Fruit fly (Drosophila melanogaster) whole organism, embryonic: Measurements from ENCODE around the gene CG3008.

ENCODE experiments used
- ATbp ChIP-seq: fragments of 200-800 bp; sonication (Bioruptor generic); optimal IDR thresholded peaks from 2 replicates; lab custom pipeline; 2017; ENCODE audit warnings: missing biosample characterization, mild to moderate bottlenecking, missing genetic modification characterization, missing genetic modification reagents
- Bdp1 ChIP-seq: fragments of 200-800 bp; sonication (Bioruptor generic); optimal IDR thresholded peaks from 3 replicates; lab custom pipeline; 2016; ENCODE audit warnings: missing biosample characterization, missing genetic modification characterization
- C15 ChIP-seq: fragments of 200-800 bp; sonication (Bioruptor generic); IDR thresholded peaks from 3 replicates; pipeline ENCODE4 v1.3.6; 2022; ENCODE audit warnings: missing biosample characterization, missing genetic modification characterization
- CG10274 ChIP-seq: fragments of 200-800 bp; sonication (Bioruptor generic); optimal IDR thresholded peaks from 3 replicates; lab custom pipeline; 2017; ENCODE audit warnings: missing biosample characterization, mild to moderate bottlenecking, missing genetic modification characterization
- CG10462 ChIP-seq: fragments of 200-800 bp; sonication (Bioruptor generic); optimal IDR thresholded peaks from 2 replicates; lab custom pipeline; 2016; ENCODE audit warnings: missing biosample characterization, missing genetic modification characterization
- CG10959 ChIP-seq: fragments of 200-800 bp; sonication (Bioruptor generic); IDR thresholded peaks from 2 replicates; pipeline ENCODE4 v1.3.6; 2022; ENCODE audit warnings: missing biosample characterization, missing genetic modification characterization
- CG11456 ChIP-seq: fragments of 200-800 bp; sonication (Bioruptor generic); IDR thresholded peaks from 3 replicates; pipeline ENCODE4 v1.3.6; 2022; ENCODE audit warnings: missing biosample characterization, missing genetic modification characterization
- CG11695 ChIP-seq: fragments of 200-800 bp; sonication (Bioruptor generic); IDR thresholded peaks from 3 replicates; pipeline ENCODE4 v1.3.6; 2022; ENCODE audit warnings: missing biosample characterization, missing genetic modification characterization
- CG12299 ChIP-seq: fragments of 200-800 bp; sonication (Bioruptor generic); optimal IDR thresholded peaks from 2 replicates; lab custom pipeline; 2018; ENCODE audit warnings: missing biosample characterization, mild to moderate bottlenecking, missing genetic modification characterization
- CG12942 ChIP-seq: fragments of 200-800 bp; sonication (Bioruptor generic); optimal IDR thresholded peaks from 3 replicates; lab custom pipeline; 2016; ENCODE audit warnings: missing biosample characterization, missing genetic modification characterization
- CG14441 ChIP-seq: fragments of 200-800 bp; sonication (Bioruptor generic); IDR thresholded peaks from 2 replicates; pipeline ENCODE4 v1.3.6; 2022; ENCODE audit warnings: missing biosample characterization, missing genetic modification characterization
- CG17385 ChIP-seq: fragments of 200-800 bp; sonication (Bioruptor generic); optimal IDR thresholded peaks from 3 replicates; lab custom pipeline; 2018; ENCODE audit warnings: missing biosample characterization, mild to moderate bottlenecking, missing genetic modification characterization
- CG1832 ChIP-seq: fragments of 200-800 bp; sonication (Bioruptor generic); optimal IDR thresholded peaks from 2 replicates; lab custom pipeline; 2017; ENCODE audit warnings: missing biosample characterization, mild to moderate bottlenecking, missing genetic modification characterization, inconsistent platforms
- CG18476 ChIP-seq: fragments of 200-800 bp; sonication (Bioruptor generic); optimal IDR thresholded peaks from 2 replicates; lab custom pipeline; 2016; ENCODE audit warnings: missing biosample characterization, mild to moderate bottlenecking, missing genetic modification characterization
- CG2116 ChIP-seq: fragments of 200-800 bp; sonication (Bioruptor generic); optimal IDR thresholded peaks from 3 replicates; lab custom pipeline; 2018; ENCODE audit warnings: missing biosample characterization, mild to moderate bottlenecking, missing genetic modification characterization
- CG30020 ChIP-seq: fragments of 200-800 bp; optimal IDR thresholded peaks from 2 replicates; lab custom pipeline; 2019; ENCODE audit warnings: missing biosample characterization, mild to moderate bottlenecking, missing genetic modification characterization, moderate library complexity
- CG32767 ChIP-seq: fragments of 200-800 bp; sonication (Bioruptor generic); IDR thresholded peaks from 2 replicates; pipeline ENCODE4 v1.3.6; 2022; ENCODE audit warnings: missing biosample characterization, missing genetic modification characterization
- CG33213 ChIP-seq: fragments of 200-800 bp; sonication (Bioruptor generic); optimal IDR thresholded peaks from 3 replicates; lab custom pipeline; 2016; ENCODE audit warnings: missing biosample characterization, missing genetic modification characterization
- CG3838 ChIP-seq: fragments of 200-800 bp; sonication (Bioruptor generic); optimal IDR thresholded peaks from 3 replicates; lab custom pipeline; 2016; ENCODE audit warnings: missing biosample characterization, missing genetic modification characterization
- CG5180 ChIP-seq: fragments of 200-800 bp; sonication (Bioruptor generic); optimal IDR thresholded peaks from 3 replicates; lab custom pipeline; 2017; ENCODE audit warnings: missing biosample characterization, missing genetic modification characterization, mild to moderate bottlenecking, moderate library complexity, missing genetic modification reagents
- CG7372 ChIP-seq: fragments of 200-800 bp; sonication (Bioruptor generic); IDR thresholded peaks from 2 replicates; pipeline ENCODE4 v1.3.6; 2022; ENCODE audit warnings: missing biosample characterization, missing genetic modification characterization
- CG7556 ChIP-seq: fragments of 200-800 bp; sonication (Bioruptor generic); optimal IDR thresholded peaks from 2 replicates; lab custom pipeline; 2017; ENCODE audit warnings: missing biosample characterization, mild to moderate bottlenecking, missing genetic modification characterization
- CG7839 ChIP-seq: fragments of 200-800 bp; sonication (Bioruptor generic); optimal IDR thresholded peaks from 3 replicates; lab custom pipeline; 2018; ENCODE audit warnings: missing biosample characterization, mild to moderate bottlenecking, missing genetic modification characterization, moderate library complexity
- CHES-1-like ChIP-seq: fragments of 200-800 bp; sonication (Bioruptor generic); optimal IDR thresholded peaks from 2 replicates; lab custom pipeline; 2016; ENCODE audit warnings: missing biosample characterization, missing genetic modification characterization
- CTCF ChIP-seq: fragments of 200-800 bp; sonication (Bioruptor generic); optimal IDR thresholded peaks from 2 replicates; lab custom pipeline; 2017; ENCODE audit warnings: missing biosample characterization, mild to moderate bottlenecking, missing genetic modification characterization, moderate library complexity
- Dad ChIP-seq: fragments of 200-800 bp; sonication (Bioruptor generic); optimal IDR thresholded peaks from 3 replicates; lab custom pipeline; 2016; ENCODE audit warnings: missing biosample characterization, missing genetic modification characterization
- E2f2 ChIP-seq: fragments of 200-800 bp; sonication (Bioruptor generic); IDR thresholded peaks from 2 replicates; pipeline ENCODE4 v1.3.6; 2022; ENCODE audit warnings: missing biosample characterization, missing genetic modification characterization
- Fer2 ChIP-seq: fragments of 200-800 bp; sonication (Bioruptor generic); optimal IDR thresholded peaks from 2 replicates; lab custom pipeline; 2018; ENCODE audit warnings: missing biosample characterization, mild to moderate bottlenecking, missing genetic modification characterization, moderate library complexity
- H15 ChIP-seq: fragments of 200-800 bp; sonication (Bioruptor generic); IDR thresholded peaks from 3 replicates; pipeline ENCODE4 v1.3.6; 2022; ENCODE audit warnings: missing biosample characterization, missing genetic modification characterization
- H2.0 ChIP-seq: fragments of 200-800 bp; sonication (Bioruptor generic); IDR thresholded peaks from 2 replicates; pipeline ENCODE4 v1.3.6; 2022; ENCODE audit warnings: missing biosample characterization, missing genetic modification characterization
- HLH54F ChIP-seq: fragments of 200-800 bp; sonication (Bioruptor generic); optimal IDR thresholded peaks from 3 replicates; lab custom pipeline; 2016; ENCODE audit warnings: missing biosample characterization, missing genetic modification characterization
- HLHmδ ChIP-seq: fragments of 200-800 bp; sonication (Bioruptor generic); optimal IDR thresholded peaks from 2 replicates; lab custom pipeline; 2018; ENCODE audit warnings: missing biosample characterization, mild to moderate bottlenecking, missing genetic modification characterization, moderate library complexity
- HmgZ ChIP-seq: fragments of 200-800 bp; sonication (Bioruptor generic); optimal IDR thresholded peaks from 2 replicates; lab custom pipeline; 2018; ENCODE audit warnings: missing biosample characterization, mild to moderate bottlenecking, missing genetic modification characterization
- Mrtf ChIP-seq: fragments of 200-800 bp; sonication (Bioruptor generic); IDR thresholded peaks from 3 replicates; pipeline ENCODE4 v1.3.6; 2022; ENCODE audit warnings: missing biosample characterization, missing genetic modification characterization
- YL-1 ChIP-seq: fragments of 200-800 bp; sonication (Bioruptor generic); optimal IDR thresholded peaks from 3 replicates; lab custom pipeline; 2017; ENCODE audit warnings: missing biosample characterization, mild to moderate bottlenecking, missing genetic modification characterization
- bbx ChIP-seq: fragments of 200-800 bp; sonication (Bioruptor generic); IDR thresholded peaks from 2 replicates; pipeline ENCODE4 v1.3.6; 2022; ENCODE audit warnings: missing biosample characterization, missing genetic modification characterization; ENCODE audit not compliant: partially characterized antibody
- bigmax ChIP-seq: fragments of 200-800 bp; sonication (Bioruptor generic); optimal IDR thresholded peaks from 2 replicates; lab custom pipeline; 2018; ENCODE audit warnings: missing biosample characterization, mild to moderate bottlenecking, missing genetic modification characterization
- cato ChIP-seq: fragments of 200-800 bp; sonication (Bioruptor generic); optimal IDR thresholded peaks from 2 replicates; lab custom pipeline; 2016; ENCODE audit warnings: missing biosample characterization, missing genetic modification characterization, borderline replicate concordance
- cwo ChIP-seq: fragments of 200-800 bp; sonication (Bioruptor generic); optimal IDR thresholded peaks from 3 replicates; lab custom pipeline; 2017; ENCODE audit warnings: missing biosample characterization, missing genetic modification characterization, mild to moderate bottlenecking, moderate library complexity, missing genetic modification reagents
- fd3F ChIP-seq: fragments of 200-800 bp; sonication (Bioruptor generic); optimal IDR thresholded peaks from 2 replicates; lab custom pipeline; 2018; ENCODE audit warnings: missing biosample characterization, mild to moderate bottlenecking, missing genetic modification characterization, moderate library complexity
- gem ChIP-seq: fragments of 200-800 bp; sonication (Bioruptor generic); optimal IDR thresholded peaks from 2 replicates; lab custom pipeline; 2019; ENCODE audit warnings: missing biosample characterization, mild to moderate bottlenecking, missing genetic modification characterization, moderate library complexity
- hth ChIP-seq: fragments of >200 bp; optimal IDR thresholded peaks from 2 replicates; lab custom pipeline; 2017; ENCODE audit warnings: inconsistent platforms
- kni ChIP-seq: fragments of 200-800 bp; sonication (Bioruptor generic); optimal IDR thresholded peaks from 3 replicates; lab custom pipeline; 2017; ENCODE audit warnings: mild to moderate bottlenecking, missing biosample characterization, missing genetic modification reagents, missing genetic modification characterization
- mam ChIP-seq: fragments of 200-800 bp; sonication (Bioruptor generic); optimal IDR thresholded peaks from 3 replicates; lab custom pipeline; 2016; ENCODE audit warnings: missing biosample characterization, missing genetic modification characterization
- nerfin-1 ChIP-seq: fragments of 200-800 bp; sonication (Bioruptor generic); optimal IDR thresholded peaks from 3 replicates; lab custom pipeline; 2019; ENCODE audit warnings: missing biosample characterization, mild to moderate bottlenecking, missing genetic modification characterization, moderate library complexity
- odd ChIP-seq: fragments of 200-800 bp; sonication (Bioruptor generic); optimal IDR thresholded peaks from 2 replicates; lab custom pipeline; 2017; ENCODE audit warnings: missing biosample characterization, mild to moderate bottlenecking, missing genetic modification characterization
- phol ChIP-seq: fragments of 200-800 bp; sonication (Bioruptor generic); optimal IDR thresholded peaks from 3 replicates; lab custom pipeline; 2018; ENCODE audit warnings: missing biosample characterization, mild to moderate bottlenecking, missing genetic modification characterization, moderate library complexity
- pros ChIP-seq: fragments of 200-800 bp; sonication (Bioruptor generic); optimal IDR thresholded peaks from 3 replicates; lab custom pipeline; 2019; ENCODE audit warnings: missing biosample characterization, mild to moderate bottlenecking, missing genetic modification characterization, moderate library complexity
- ranshi ChIP-seq: fragments of 200-800 bp; sonication (Bioruptor generic); IDR thresholded peaks from 2 replicates; pipeline ENCODE4 v1.3.6; 2022; ENCODE audit warnings: missing biosample characterization, missing genetic modification characterization
- ro ChIP-seq: fragments of 200-800 bp; sonication (Bioruptor generic); IDR thresholded peaks from 2 replicates; pipeline ENCODE4 v1.3.6; 2022; ENCODE audit warnings: missing biosample characterization, missing genetic modification characterization
- schlank ChIP-seq: fragments of 200-800 bp; sonication (Bioruptor generic); optimal IDR thresholded peaks from 2 replicates; lab custom pipeline; 2018; ENCODE audit warnings: missing biosample characterization, mild to moderate bottlenecking, missing genetic modification characterization
- sens ChIP-seq: fragments of 200-800 bp; sonication (Bioruptor generic); peaks from one replicate; lab custom pipeline; 2016; ENCODE audit warnings: missing biosample characterization, missing genetic modification characterization
- sqz ChIP-seq: fragments of 200-800 bp; sonication (Bioruptor generic); optimal IDR thresholded peaks from 3 replicates; lab custom pipeline; 2018; ENCODE audit warnings: missing biosample characterization, mild to moderate bottlenecking, missing genetic modification characterization

Gene CG3008

dm6 chr2L:4915715-4916153 lies 32.6 kb downstream of the CG3008 start (continued):
- TF ChIP-seq odd (no peak), HmgZ (no peak), Fer2 (tag; lab: Kevin White, UChicago) (no peak), H15 (0 out of 3 replicates have a peak, but pooled peaks have one; percentile 59), Dad (no peak), HLH54F (GFP tag; lab: Kevin White, UChicago) (no peak), cwo (GFP tag; lab: Kevin White, UChicago) (peak; percentile 1), CG7839 (tag; lab: Kevin White, UChicago) (peak; percentile 41), ranshi (no peak), hth (lab: Kevin White, UChicago) (no peak), CG12942 (GFP tag; lab: Kevin White, UChicago) (no peak), H2.0 (GFP tag; lab: Robert Waterston, UW) (no peak), CG10274 (no peak), bigmax (no peak), schlank (tag; lab: Kevin White, UChicago) (no peak), CHES-1-like (GFP tag; lab: Kevin White, UChicago) (no peak), CG5180 (GFP tag; lab: Kevin White, UChicago) (no peak), gem (tag; lab: Kevin White, UChicago) (peak; percentile 60), CG18476 (GFP tag; lab: Kevin White, UChicago) (no peak), YL-1 (GFP tag; lab: Kevin White, UChicago) (no peak), CG14441 (GFP tag; lab: Robert Waterston, UW) (no peak), C15 (GFP tag; lab: Robert Waterston, UW) (no peak), CG17385 (GFP tag; lab: Kevin White, UChicago) (no peak), CTCF (GFP tag; lab: Kevin White, UChicago) (no peak), ATbp (peak; percentile 47), phol (tag; lab: Kevin White, UChicago) (peak; percentile 61), fd3F (GFP tag; lab: Kevin White, UChicago) (no peak), CG12299 (tag; lab: Kevin White, UChicago) (no peak), CG7372 (GFP tag; lab: Robert Waterston, UW) (no peak), sens (GFP tag; lab: Kevin White, UChicago) (peak; percentile 87), ro (GFP tag; lab: Robert Waterston, UW) (no peak), HLHmδ (GFP tag; lab: Kevin White, UChicago) (no peak), nerfin-1 (tag; lab: Kevin White, UChicago) (no peak), E2f2 (GFP tag; lab: Robert Waterston, UW) (no peak), CG11695 (GFP tag; lab: Robert Waterston, UW) (no peak), CG10959 (GFP tag; lab: Robert Waterston, UW) (no peak), sqz (no peak), pros (GFP tag; lab: Kevin White, UChicago) (no peak), CG7556 (GFP tag; lab: Kevin White, UChicago) (peak; percentile 40), CG3838 (GFP tag; lab: Kevin White, UChicago) (no peak), CG30020 (tag; lab: Kevin White, UChicago) (no peak), Mrtf (GFP tag; lab: Robert Waterston, UW) (no peak), CG32767 (GFP tag; lab: Robert Waterston, UW) (no peak), cato (no peak), CG2116 (GFP tag; lab: Kevin White, UChicago) (no peak), bbx (GFP tag; lab: Robert Waterston, UW) (no peak), CG1832 (GFP tag; lab: Kevin White, UChicago) (no peak), Bdp1 (no peak), kni (GFP tag; lab: Kevin White, UChicago) (no peak), CG10462 (GFP tag; lab: Kevin White, UChicago) (no peak), CG11456 (no peak), mam (GFP tag; lab: Kevin White, UChicago) (no peak), CG33213 (peak; percentile 8)
